Worm (Caenorhabditis elegans) whole organism, L3 larva: ENCODE measurements around the gene srt-64.

ENCODE experiments used
- aly-2 ChIP-seq: fragments of 150-350 bp; optimal IDR thresholded peaks from 2 replicates; lab custom pipeline; 2014; ENCODE audit warnings: missing biosample characterization, missing genetic modification characterization
- ama-1 ChIP-seq: fragments of 150-350 bp; optimal IDR thresholded peaks from 2 replicates; lab custom pipeline; 2018
- elt-3 ChIP-seq, 3 experiments: fragments of 150-350 bp in 1 of 3; sonication (generic microtip) in 2 of 3; optimal IDR thresholded peaks; 2 replicates in 2 of 3; 4 replicates in 1 of 3; lab custom pipeline; 2014 to 2017; ENCODE audit warnings: missing biosample characterization in 3 of 3, missing genetic modification characterization in 3 of 3
- pqm-1 ChIP-seq: fragments of 150-350 bp; optimal IDR thresholded peaks from 2 replicates; lab custom pipeline; 2017; ENCODE audit warnings: missing biosample characterization, missing genetic modification characterization, inconsistent platforms

DNA sequence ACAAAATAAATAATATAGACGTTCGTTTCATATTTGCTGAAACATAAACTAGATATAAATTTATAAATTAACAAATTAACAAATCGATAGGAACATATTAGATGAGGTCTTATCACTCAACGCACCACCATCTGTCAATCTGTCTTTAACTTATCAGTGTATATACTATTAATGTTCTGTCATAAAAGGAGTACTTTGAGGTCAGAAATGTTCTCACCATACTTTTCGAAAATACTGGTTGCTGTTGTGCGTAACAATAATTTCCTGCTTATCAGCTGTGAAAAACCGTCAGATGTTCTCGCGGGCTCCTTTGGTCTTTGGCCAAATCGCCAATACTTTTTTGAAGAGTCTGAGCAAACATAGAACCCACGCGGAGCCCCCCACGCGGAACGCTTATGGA lies 23.0 kb upstream of the srt-64 start, which contains the start of gene C03A7.13:
- TF ChIP-seq elt-3 (tag; optimal IDR thresholded peaks at IDR 0.05; lab: Kevin White, UChicago): no peak
- TF ChIP-seq pqm-1 (tag; lab: Kevin White, UChicago): peak; percentile 88
- no peak for TF ChIP-seq ama-1 (lab: Kevin White, UChicago)
- TF ChIP-seq aly-2: no peak
